Worm (Caenorhabditis elegans) whole organism, L3 larva: ENCODE results near the gene cogc-2.

Source experiments
- R02D3.7 ChIP-seq: fragments of 150-350 bp; optimal IDR thresholded peaks from 2 replicates; lab custom pipeline; 2014; ENCODE audit warnings: missing biosample characterization, missing genetic modification characterization
- aly-2 ChIP-seq: fragments of 150-350 bp; optimal IDR thresholded peaks from 2 replicates; lab custom pipeline; 2014; ENCODE audit warnings: missing biosample characterization, missing genetic modification characterization
- ceh-82 ChIP-seq: fragments of 150-350 bp; optimal IDR thresholded peaks from 2 replicates; lab custom pipeline; 2014; ENCODE audit warnings: missing biosample characterization, missing genetic modification characterization
- daf-12 ChIP-seq: fragments of 150-350 bp; optimal IDR thresholded peaks from 2 replicates; lab custom pipeline; 2014; ENCODE audit warnings: missing biosample characterization, missing genetic modification reagents, missing genetic modification characterization
- elt-2 ChIP-seq: sonication (generic microtip); optimal IDR thresholded peaks from 2 replicates; lab custom pipeline; 2016; ENCODE audit warnings: missing genetic modification reagents, mild to moderate bottlenecking, missing genetic modification characterization, missing compliant biosample characterization
- jun-1 ChIP-seq: fragments of 150-350 bp; optimal IDR thresholded peaks from 2 replicates; lab custom pipeline; 2014; ENCODE audit warnings: missing biosample characterization, missing genetic modification reagents, missing genetic modification characterization
- nhr-12 ChIP-seq: fragments of 150-350 bp; optimal IDR thresholded peaks from 2 replicates; lab custom pipeline; 2014; ENCODE audit warnings: missing biosample characterization, missing genetic modification characterization
- nhr-237 ChIP-seq: fragments of 150-350 bp; optimal IDR thresholded peaks from 2 replicates; lab custom pipeline; 2014; ENCODE audit warnings: missing biosample characterization, missing genetic modification characterization

- TF ChIP-seq daf-12 (tag; lab: Kevin White, UChicago) (no peak), elt-2 (no peak), nhr-12 (tag; lab: Kevin White, UChicago) (no peak), R02D3.7 (no peak), jun-1 (no peak), nhr-237 (tag; lab: Kevin White, UChicago) (no peak), ceh-82 (no peak), aly-2 (tag; lab: Kevin White, UChicago) (no peak)
Observed at ce11 chrIV:7031019-7031418, 8.4 kb downstream of the cogc-2 start.
